Fruit fly (Drosophila melanogaster): ENCODE results near the gene Chchd3.

Chchd3 gene

DNA sequence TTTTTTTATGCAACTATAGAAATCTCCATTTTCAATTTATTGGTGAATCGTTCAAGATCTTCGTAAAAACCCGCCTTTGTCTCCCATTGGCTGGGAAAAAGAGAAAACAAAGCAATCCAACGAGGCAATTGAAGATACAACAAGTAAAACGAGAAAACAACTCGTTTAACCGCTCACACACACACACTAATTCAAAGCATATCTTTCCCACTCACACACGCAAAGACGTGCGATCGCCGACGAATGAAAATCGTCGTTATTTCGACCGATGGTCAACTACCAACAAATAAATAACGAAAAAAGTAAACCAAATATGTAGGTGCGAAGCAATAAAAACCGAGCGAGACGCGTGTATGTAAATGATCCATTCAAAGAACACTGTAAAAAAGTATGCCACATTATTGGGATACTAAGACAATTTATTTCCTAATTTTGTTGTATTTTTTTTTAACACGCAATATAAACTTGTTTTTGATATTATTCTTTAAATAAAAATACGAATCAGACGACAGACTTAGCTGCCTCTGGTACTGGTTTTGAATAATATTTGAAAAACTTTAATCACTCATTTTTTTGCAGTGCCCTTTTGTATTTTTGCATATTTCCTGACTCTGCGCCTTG is 8.7 kb upstream of the Chchd3 start (continued):
- TF ChIP-seq Smox (GFP tag; optimal IDR thresholded peaks at IDR 0.05) (peak; percentile 23), CG15336 (GFP tag; IDR thresholded peaks at IDR 0.05) (peak; percentile 75), esn (GFP tag; optimal IDR thresholded peaks at IDR 0.05) (peak; percentile 56), Met (GFP tag; optimal IDR thresholded peaks at IDR 0.05) (peak; percentile 63), CG4318 (GFP tag; optimal IDR thresholded peaks at IDR 0.05) (no peak), CG6792 (GFP tag; optimal IDR thresholded peaks at IDR 0.05) (peak; percentile 19), Hr39 (GFP tag; optimal IDR thresholded peaks at IDR 0.05) (peak; percentile 31), CG9139 (GFP tag; optimal IDR thresholded peaks at IDR 0.05) (peak; percentile 83), CG34406 (GFP tag; optimal IDR thresholded peaks at IDR 0.05) (peak; percentile 66), Blimp-1 (GFP tag; optimal IDR thresholded peaks at IDR 0.05) (peak; percentile 18), svp (GFP tag) (peak; percentile 76), Ets21C (GFP tag; optimal IDR thresholded peaks at IDR 0.05) (peak; percentile 34), CG16779 (tag; optimal IDR thresholded peaks at IDR 0.05) (peak; percentile 69), CG10631 (GFP tag; optimal IDR thresholded peaks at IDR 0.05) (peak; percentile 36), CG7368 (GFP tag; optimal IDR thresholded peaks at IDR 0.05) (peak; percentile 71)

dm6 chr3R:31060708-31061625 is 7.3 kb upstream of the Chchd3 start, which contains the start of gene dco:
Gene dco (minus strand): TSS chr3R:31061210.
- peak; percentile 32 for TF ChIP-seq CG3032 (tag; optimal IDR thresholded peaks at IDR 0.05)
- TF ChIP-seq vri (GFP tag; optimal IDR thresholded peaks at IDR 0.05), result no peak
- peak; percentile 81 for TF ChIP-seq CG31627 (GFP tag; optimal IDR thresholded peaks at IDR 0.05)
- TF ChIP-seq Ets21C (GFP tag; optimal IDR thresholded peaks at IDR 0.05), result peak; percentile 14
- no peak for TF ChIP-seq OdsH (GFP tag; optimal IDR thresholded peaks at IDR 0.05)
- peak; percentile 1 for TF ChIP-seq achi (GFP tag; optimal IDR thresholded peaks at IDR 0.05)
- TF ChIP-seq CG34406 (GFP tag; optimal IDR thresholded peaks at IDR 0.05), result no peak
- peak; percentile 47 for TF ChIP-seq pdm3 (GFP tag; optimal IDR thresholded peaks at IDR 0.05)
- no peak for TF ChIP-seq CG6854 (GFP tag; optimal IDR thresholded peaks at IDR 0.05)
- TF ChIP-seq salr (GFP tag; optimal IDR thresholded peaks at IDR 0.05), result peak in 1 of 2 experiments; percentile 42
- no peak for TF ChIP-seq Blimp-1 (GFP tag; optimal IDR thresholded peaks at IDR 0.05)
- TF ChIP-seq Gug (GFP tag; IDR thresholded peaks at IDR 0.05), result no peak
- TF ChIP-seq CG6808 (GFP tag; optimal IDR thresholded peaks at IDR 0.05), result peak; percentile 1
- TF ChIP-seq dsx (GFP tag; optimal IDR thresholded peaks at IDR 0.05; ENCODE audit: poor library complexity, severe bottlenecking), result no peak
- no peak for TF ChIP-seq CG32006 (GFP tag; optimal IDR thresholded peaks at IDR 0.05)
- TF ChIP-seq CG15336 (GFP tag; IDR thresholded peaks at IDR 0.05), result no peak
- peak; percentile 51 for TF ChIP-seq esn (GFP tag; optimal IDR thresholded peaks at IDR 0.05)
- TF ChIP-seq acj6 (GFP tag; optimal IDR thresholded peaks at IDR 0.05), result peak; percentile 18
- no peak for TF ChIP-seq CG4318 (GFP tag; optimal IDR thresholded peaks at IDR 0.05)
- peak; percentile 32 for TF ChIP-seq topi (GFP tag; optimal IDR thresholded peaks at IDR 0.05)
- TF ChIP-seq Hr39 (GFP tag; optimal IDR thresholded peaks at IDR 0.05), result peak; percentile 72
- TF ChIP-seq Smox (GFP tag; optimal IDR thresholded peaks at IDR 0.05), result peak; percentile 5
- peak; percentile 74 for TF ChIP-seq CG3919 (GFP tag; optimal IDR thresholded peaks at IDR 0.05)
- TF ChIP-seq CG11294 (GFP tag; IDR thresholded peaks at IDR 0.05), result no peak
- peak; percentile 4 for TF ChIP-seq Sox15 (GFP tag; optimal IDR thresholded peaks at IDR 0.05)
- peak; percentile 71 for TF ChIP-seq lz (GFP tag; optimal IDR thresholded peaks at IDR 0.05)
- TF ChIP-seq CG7368 (GFP tag; optimal IDR thresholded peaks at IDR 0.05), result no peak
- peak; percentile 92 for TF ChIP-seq cyc (GFP tag; optimal IDR thresholded peaks at IDR 0.05)
- TF ChIP-seq Met (GFP tag; optimal IDR thresholded peaks at IDR 0.05), result peak; percentile 46
- peak; percentile 16 for TF ChIP-seq Eip75B (GFP tag; optimal IDR thresholded peaks at IDR 0.05)
- no peak for TF ChIP-seq CG8319 (GFP tag; optimal IDR thresholded peaks at IDR 0.05)
- TF ChIP-seq CG11902 (GFP tag; optimal IDR thresholded peaks at IDR 0.05), result peak; percentile 60
- no peak for TF ChIP-seq CG8119 (GFP tag; IDR thresholded peaks at IDR 0.05)
- TF ChIP-seq CG6163 (GFP tag; IDR thresholded peaks at IDR 0.05), result no peak
- TF ChIP-seq Sox14 (GFP tag; optimal IDR thresholded peaks at IDR 0.05), result peak; percentile 54
- TF ChIP-seq fkh (GFP tag; optimal IDR thresholded peaks at IDR 0.05), result no peak
- TF ChIP-seq dac (GFP tag; optimal IDR thresholded peaks at IDR 0.05), result no peak
- no peak for TF ChIP-seq fd85E (GFP tag; optimal IDR thresholded peaks at IDR 0.05)
- peak; percentile 80 for TF ChIP-seq svp (GFP tag)
- peak; percentile 32 for TF ChIP-seq Hr4 (GFP tag; optimal IDR thresholded peaks at IDR 0.05)
